Fruit fly (Drosophila melanogaster) ovary, adult (tissue): ENCODE data around the gene CG2258.

Experiments used
- CG17801 ChIP-seq: fragments of 200-800 bp; optimal IDR thresholded peaks from 2 replicates; lab custom pipeline; 2019; ENCODE audit warnings: missing biosample characterization, mild to moderate bottlenecking, missing genetic modification characterization, moderate library complexity; ENCODE audit not compliant: partially characterized antibody

Gene CG2258

dm6 chrX:8060148-8060920, 41.6 kb downstream of the CG2258 start:
- TF ChIP-seq CG17801 = peak; percentile 70

dm6 chrX:8059629-8060028, 42.3 kb downstream of the CG2258 start:
- no peak for TF ChIP-seq CG17801

- no peak for TF ChIP-seq CG17801
Measured at dm6 chrX:8058446-8058900, 43.4 kb downstream of the CG2258 start.

- no peak for TF ChIP-seq CG17801
Measured at dm6 chrX:8057837-8058445, 44.0 kb downstream of the CG2258 start.

dm6 chrX:8057299-8057730, 44.6 kb downstream of the CG2258 start:
- peak; percentile 42 for TF ChIP-seq CG17801

DNA sequence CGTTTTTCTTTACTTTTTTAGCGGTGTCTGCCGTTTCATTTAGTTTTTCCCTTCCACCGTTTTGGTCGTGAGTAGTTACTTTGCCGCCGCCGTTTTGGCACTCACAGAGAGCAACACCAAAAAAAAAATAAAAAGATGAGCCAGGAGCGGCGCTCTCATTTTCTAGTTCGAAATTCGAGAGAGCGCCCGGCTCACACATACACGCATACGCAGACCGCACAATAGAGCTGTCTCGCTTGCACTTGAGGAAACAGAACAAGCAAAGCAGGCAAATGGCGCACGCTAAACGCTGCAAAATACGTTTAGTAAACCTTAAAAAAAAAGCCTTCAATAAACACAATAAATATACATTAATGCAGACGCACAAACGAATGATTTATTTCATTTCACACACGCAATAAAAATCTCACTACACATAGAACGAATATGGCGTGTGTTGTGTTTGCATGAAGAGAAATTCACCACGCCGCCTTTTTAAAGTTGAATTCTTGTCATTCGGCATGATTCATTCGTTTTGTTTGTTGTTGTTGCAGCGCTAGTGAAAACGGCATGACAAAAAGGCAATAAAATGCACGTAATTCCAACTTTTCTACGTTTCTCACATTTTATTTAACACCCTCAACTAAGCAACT, 45.2 kb downstream of the CG2258 start:
- TF ChIP-seq CG17801 = no peak

DNA sequence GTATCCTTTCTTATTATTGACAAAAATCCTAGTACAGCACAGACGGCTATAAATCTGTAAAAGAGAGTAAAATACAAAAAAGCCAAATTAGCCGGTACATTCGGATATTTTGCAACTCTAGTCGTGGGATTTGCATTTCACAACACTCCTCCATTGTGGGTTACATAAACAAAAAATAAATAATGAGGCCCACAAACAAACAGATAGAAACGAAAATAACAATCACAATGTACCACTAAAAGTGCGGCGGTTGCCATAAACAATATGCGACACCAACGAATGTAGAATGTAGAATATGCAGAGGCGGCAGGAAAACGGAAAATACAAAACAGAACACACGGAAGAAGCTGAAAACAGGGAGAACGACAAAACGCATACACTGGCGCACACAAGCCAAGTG, 45.8 kb downstream of the CG2258 start:
- no peak for TF ChIP-seq CG17801

DNA sequence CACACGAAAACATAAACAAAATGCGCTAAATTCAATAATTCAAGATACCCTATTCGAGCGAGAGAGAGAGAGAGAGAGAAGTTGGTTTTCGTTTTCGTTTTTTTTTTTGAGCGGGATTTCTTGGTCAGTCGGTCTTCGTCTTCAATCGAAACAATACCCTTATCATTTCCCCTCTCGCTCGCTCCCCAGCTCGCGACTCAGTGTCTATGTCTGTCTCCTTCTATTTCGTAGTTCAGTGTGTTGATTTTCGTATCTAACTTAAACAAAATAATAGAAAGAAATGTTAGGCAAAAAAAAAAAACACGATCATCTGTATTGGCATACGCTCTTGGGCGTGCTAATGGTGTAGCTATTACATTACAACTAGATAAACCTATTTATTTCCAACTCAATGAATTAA, 52.6 kb downstream of the CG2258 start:
- no peak for TF ChIP-seq CG17801

dm6 chrX:8046520-8046919, 55.4 kb downstream of the CG2258 start:
- TF ChIP-seq CG17801 = no peak
